Worm (Caenorhabditis elegans) whole organism, L4 larva: ENCODE measurements around the gene pgm-2.
A peak's percentile ranks its signal among the peaks of the same experiment; 100 is the strongest.

ENCODE experiments used
- F10B5.3 ChIP-seq: sonication (generic microtip); optimal IDR thresholded peaks from 2 replicates; lab custom pipeline; 2016; ENCODE audit warnings: mild to moderate bottlenecking, missing genetic modification characterization, missing compliant biosample characterization
- R02D3.7 ChIP-seq: fragments of 150-350 bp; sonication (generic microtip); optimal IDR thresholded peaks from 3 replicates; lab custom pipeline; 2014; ENCODE audit warnings: missing biosample characterization, missing genetic modification characterization
- T26A8.4 ChIP-seq: fragments of 200-800 bp; sonication (Bioruptor generic); IDR thresholded peaks from 2 replicates; pipeline ENCODE4 v1.3.6; 2022; ENCODE audit warnings: missing genetic modification characterization, missing compliant biosample characterization
- Y48G9A.11 ChIP-seq: fragments of 200-800 bp; sonication (Bioruptor generic); IDR thresholded peaks from 2 replicates; pipeline ENCODE4 v1.3.6; 2022; ENCODE audit warnings: missing genetic modification reagents, missing genetic modification characterization, missing compliant biosample characterization
- ZK337.2 ChIP-seq: fragments of 200-800 bp; sonication (Bioruptor generic); IDR thresholded peaks from 2 replicates; pipeline ENCODE4 v1.3.6; 2022; ENCODE audit warnings: missing genetic modification reagents, missing genetic modification characterization, missing compliant biosample characterization
- aly-2 ChIP-seq: sonication (generic microtip); optimal IDR thresholded peaks from 2 replicates; lab custom pipeline; 2018; ENCODE audit warnings: missing biosample characterization, missing genetic modification characterization
- attf-4 ChIP-seq: sonication (generic microtip); optimal IDR thresholded peaks from 3 replicates; lab custom pipeline; 2017; ENCODE audit warnings: missing biosample characterization, missing genetic modification characterization
- ceh-20 ChIP-seq: fragments of 200-800 bp; sonication (Bioruptor generic); IDR thresholded peaks from 2 replicates; pipeline ENCODE4 v1.3.6; 2022; ENCODE audit warnings: missing genetic modification reagents, missing genetic modification characterization, missing compliant biosample characterization
- ceh-62 ChIP-seq: sonication (generic microtip); optimal IDR thresholded peaks from 2 replicates; lab custom pipeline; 2017; ENCODE audit warnings: missing biosample characterization, missing genetic modification characterization
- daf-16 ChIP-seq, 3 experiments: sonication (generic microtip); optimal IDR thresholded peaks; 2 replicates each; lab custom pipeline; 2016 to 2017; ENCODE audit warnings: missing genetic modification characterization in 3 of 3, missing genetic modification reagents in 3 of 3, mild to moderate bottlenecking in 2 of 3, missing compliant biosample characterization in 2 of 3, missing biosample characterization in 1 of 3, moderate library complexity in 1 of 3
- dmd-6 ChIP-seq: fragments of 200-800 bp; sonication (Bioruptor generic); IDR thresholded peaks from 2 replicates; pipeline ENCODE4 v1.3.6; 2022; ENCODE audit warnings: missing genetic modification reagents, missing genetic modification characterization, missing compliant biosample characterization
- dmd-8 ChIP-seq: fragments of 200-800 bp; sonication (Bioruptor generic); IDR thresholded peaks from 2 replicates; pipeline ENCODE4 v1.3.6; 2022; ENCODE audit warnings: missing genetic modification characterization, missing compliant biosample characterization
- dpl-1 ChIP-seq: fragments of 150-350 bp; optimal IDR thresholded peaks from 2 replicates; lab custom pipeline; 2014; ENCODE audit warnings: missing biosample characterization, missing genetic modification reagents, missing genetic modification characterization
- duxl-1 ChIP-seq: sonication (generic microtip); optimal IDR thresholded peaks from 2 replicates; lab custom pipeline; 2016; ENCODE audit warnings: mild to moderate bottlenecking, missing genetic modification characterization, moderate library complexity, missing compliant biosample characterization; ENCODE audit not compliant: poor library complexity
- dve-1 ChIP-seq: sonication (generic microtip); optimal IDR thresholded peaks from 2 replicates; lab custom pipeline; 2017; ENCODE audit warnings: antibody characterized with exemption, mild to moderate bottlenecking, missing genetic modification characterization, missing compliant biosample characterization; ENCODE audit not compliant: insufficient read depth
- hif-1 ChIP-seq, 2 experiments: sonication (generic microtip); optimal IDR thresholded peaks; 2 replicates each; lab custom pipeline; 2016 to 2017; ENCODE audit warnings: missing compliant biosample characterization in 2 of 2, missing genetic modification characterization in 2 of 2, missing genetic modification reagents in 2 of 2, missing genotype in 2 of 2, mild to moderate bottlenecking in 1 of 2
- hlh-11 ChIP-seq: fragments of 200-800 bp; sonication (Bioruptor generic); optimal IDR thresholded peaks from 2 replicates; lab custom pipeline; 2018; ENCODE audit warnings: mild to moderate bottlenecking, missing genetic modification characterization, missing compliant biosample characterization
- hlh-30 ChIP-seq: sonication (generic microtip); optimal IDR thresholded peaks from 2 replicates; lab custom pipeline; 2017; ENCODE audit warnings: antibody characterized with exemption, mild to moderate bottlenecking, missing genetic modification characterization, missing compliant biosample characterization; ENCODE audit not compliant: insufficient read depth
- lin-38 ChIP-seq: fragments of 200-800 bp; sonication (Bioruptor generic); IDR thresholded peaks from 2 replicates; pipeline ENCODE4 v1.3.6; 2022; ENCODE audit warnings: missing genetic modification reagents, missing genetic modification characterization, missing compliant biosample characterization
- lsy-2 ChIP-seq, 2 experiments: fragments of 150-350 bp in 1 of 2; sonication (generic microtip) in 1 of 2; optimal IDR thresholded peaks; 2 replicates each; lab custom pipeline; 2014 to 2017; ENCODE audit warnings: missing biosample characterization in 2 of 2, missing genetic modification characterization in 2 of 2
- madf-5 ChIP-seq, 2 experiments: fragments of 200-800 bp; sonication (Bioruptor generic); IDR thresholded peaks; 2 replicates each; pipeline ENCODE4 v1.3.6; 2022; ENCODE audit warnings: missing compliant biosample characterization in 2 of 2, missing genetic modification characterization in 2 of 2
- madf-9 ChIP-seq: fragments of 200-800 bp; sonication (Bioruptor generic); conservative IDR thresholded peaks from 2 replicates; pipeline ENCODE4 v1.3.6; 2022; ENCODE audit warnings: missing genetic modification reagents, missing genetic modification characterization, missing compliant biosample characterization
- mdt-29 ChIP-seq: fragments of 200-800 bp; sonication (Bioruptor generic); IDR thresholded peaks from 2 replicates; pipeline ENCODE4 v1.3.6; 2022; ENCODE audit warnings: missing genetic modification reagents, missing genetic modification characterization, missing compliant biosample characterization
- mep-1 ChIP-seq: fragments of 150-350 bp; sonication (generic microtip); optimal IDR thresholded peaks from 3 replicates; lab custom pipeline; 2014; ENCODE audit warnings: missing biosample characterization, missing genetic modification characterization
- mes-2 ChIP-seq: sonication (generic microtip); optimal IDR thresholded peaks from 2 replicates; lab custom pipeline; 2016; ENCODE audit warnings: missing genotype, mild to moderate bottlenecking, missing genetic modification characterization, missing compliant biosample characterization; ENCODE audit not compliant: poor library complexity, severe bottlenecking
- mxl-3 ChIP-seq: fragments of 200-800 bp; sonication (Bioruptor generic); optimal IDR thresholded peaks from 2 replicates; lab custom pipeline; 2018; ENCODE audit warnings: mild to moderate bottlenecking, missing genetic modification characterization, missing compliant biosample characterization
- nhr-10 ChIP-seq: fragments of 150-350 bp; optimal IDR thresholded peaks from 2 replicates; lab custom pipeline; 2014; ENCODE audit warnings: missing biosample characterization, missing genetic modification characterization
- nhr-11 ChIP-seq: fragments of 150-350 bp; optimal IDR thresholded peaks from 2 replicates; lab custom pipeline; 2014; ENCODE audit warnings: missing biosample characterization, missing genetic modification characterization
- nhr-28 ChIP-seq: fragments of 150-350 bp; optimal IDR thresholded peaks from 2 replicates; lab custom pipeline; 2014; ENCODE audit warnings: missing biosample characterization, missing genetic modification characterization
- nhr-41 ChIP-seq: fragments of 200-800 bp; sonication (Bioruptor generic); IDR thresholded peaks from 2 replicates; pipeline ENCODE4 v1.3.6; 2022; ENCODE audit warnings: missing genetic modification reagents, missing genetic modification characterization, missing compliant biosample characterization
- nhr-6 ChIP-seq: fragments of 150-350 bp; optimal IDR thresholded peaks from 2 replicates; lab custom pipeline; 2014; ENCODE audit warnings: missing biosample characterization, missing genetic modification characterization
- nhr-77 ChIP-seq: fragments of 150-350 bp; optimal IDR thresholded peaks from 2 replicates; lab custom pipeline; 2014; ENCODE audit warnings: missing biosample characterization, missing genetic modification characterization
- php-3 ChIP-seq: fragments of 200-800 bp; sonication (Bioruptor generic); IDR thresholded peaks from 2 replicates; pipeline ENCODE4 v1.3.6; 2022; ENCODE audit warnings: missing genetic modification reagents, missing genetic modification characterization, missing compliant biosample characterization
- pqm-1 ChIP-seq: sonication (generic microtip); optimal IDR thresholded peaks from 2 replicates; lab custom pipeline; 2017; ENCODE audit warnings: missing biosample characterization, missing genetic modification characterization
- saeg-2 ChIP-seq: fragments of 200-800 bp; sonication (Bioruptor generic); IDR thresholded peaks from 2 replicates; pipeline ENCODE4 v1.3.6; 2022; ENCODE audit warnings: missing genetic modification reagents, missing genetic modification characterization, missing compliant biosample characterization
- snpc-1.2 ChIP-seq: fragments of 200-800 bp; sonication (Bioruptor generic); IDR thresholded peaks from 2 replicates; pipeline ENCODE4 v1.3.6; 2022; ENCODE audit warnings: missing genetic modification reagents, missing genetic modification characterization, missing compliant biosample characterization
- tra-1 ChIP-seq: fragments of 200-800 bp; sonication (Bioruptor generic); IDR thresholded peaks from 2 replicates; pipeline ENCODE4 v1.3.6; 2022; ENCODE audit warnings: missing genetic modification reagents, missing genetic modification characterization, missing compliant biosample characterization
- unc-39 ChIP-seq: sonication (generic microtip); optimal IDR thresholded peaks from 2 replicates; lab custom pipeline; 2017; ENCODE audit warnings: missing biosample characterization, missing genetic modification characterization
- vab-7 ChIP-seq: fragments of 200-800 bp; sonication (Bioruptor generic); IDR thresholded peaks from 2 replicates; pipeline ENCODE4 v1.3.6; 2022; ENCODE audit warnings: missing genetic modification reagents, missing genetic modification characterization, missing compliant biosample characterization
- zip-2 ChIP-seq: fragments of 150-350 bp; optimal IDR thresholded peaks from 2 replicates; lab custom pipeline; 2014; ENCODE audit warnings: missing biosample characterization, missing genetic modification characterization
- ztf-7 ChIP-seq: fragments of 150-350 bp; optimal IDR thresholded peaks from 2 replicates; lab custom pipeline; 2014; ENCODE audit warnings: missing biosample characterization, missing genetic modification characterization

The pgm-2 gene

ce11 chrIII:13344538-13345136 lies 45.5 kb downstream of the pgm-2 start, which contains the start of gene acaa-2:
TSS of gene acaa-2 (plus strand) at chrIII:13344937.
- peak; percentile 77 for TF ChIP-seq nhr-11
- peak; percentile 40; the same call in 1 of the 2 replicates for TF ChIP-seq dmd-6 (GFP tag; lab: Robert Waterston, UW)
- TF ChIP-seq dpl-1 (GFP tag; lab: Kevin White, UChicago): peak; percentile 37
- no peak for TF ChIP-seq R02D3.7 (tag; lab: Kevin White, UChicago)
- TF ChIP-seq ceh-20 (GFP tag; lab: Robert Waterston, UW): no peak
- no peak for TF ChIP-seq Y48G9A.11 (GFP tag; lab: Robert Waterston, UW)
- no peak for TF ChIP-seq mdt-29 (GFP tag; lab: Robert Waterston, UW)
- no peak for TF ChIP-seq daf-16 (GFP tag; optimal IDR thresholded peaks at IDR 0.05; lab: Kevin White, UChicago)
- TF ChIP-seq daf-16 (tag; optimal IDR thresholded peaks at IDR 0.05; lab: Kevin White, UChicago): peak; percentile 62
- peak; percentile 1 for TF ChIP-seq pqm-1
- peak; percentile 1 for TF ChIP-seq ztf-7 (tag; lab: Kevin White, UChicago)
- peak; percentile 75 for TF ChIP-seq nhr-10 (tag; lab: Kevin White, UChicago)
- TF ChIP-seq dve-1 (tag; lab: Kevin White, UChicago): peak; percentile 73
- no peak for TF ChIP-seq vab-7
- peak; percentile 29 for TF ChIP-seq nhr-6 (tag; lab: Kevin White, UChicago)
- TF ChIP-seq hlh-30: peak; percentile 62
- TF ChIP-seq nhr-77: peak; percentile 5
- TF ChIP-seq ZK337.2: no peak
- TF ChIP-seq duxl-1 (tag; lab: Kevin White, UChicago): peak; percentile 31
- no peak for TF ChIP-seq F10B5.3 (tag; lab: Kevin White, UChicago)
- TF ChIP-seq lsy-2 (tag; optimal IDR thresholded peaks at IDR 0.05; lab: Kevin White, UChicago): peak in 1 of 2 experiments; percentile 30
- peak; percentile 40 for TF ChIP-seq hlh-11 (tag; lab: Kevin White, UChicago)
- 0 out of 2 replicates have a peak, but pooled peaks have one; percentile 36 for TF ChIP-seq snpc-1.2 (GFP tag; lab: Robert Waterston, UW)
- no peak for TF ChIP-seq unc-39 (tag; lab: Kevin White, UChicago)
- no peak for TF ChIP-seq hif-1 (tag; optimal IDR thresholded peaks at IDR 0.05; lab: Kevin White, UChicago)
- peak; percentile 49 for TF ChIP-seq mep-1 (tag; lab: Kevin White, UChicago)
- peak; percentile 100 for TF ChIP-seq nhr-28
- peak; percentile 36 for TF ChIP-seq mes-2 (tag; lab: Kevin White, UChicago)
- peak; percentile 18; the same call in 1 of the 2 replicates for TF ChIP-seq lin-38 (GFP tag; lab: Robert Waterston, UW)
- no peak for TF ChIP-seq ceh-62 (tag; lab: Kevin White, UChicago)
- TF ChIP-seq saeg-2 (GFP tag; lab: Robert Waterston, UW): no peak

ce11 chrIII:13346785-13347184 lies 47.6 kb downstream of the pgm-2 start, which contains the start of gene mtm-6:
TSS of gene mtm-6 (plus strand) at chrIII:13347085.
- no peak for TF ChIP-seq dmd-8
- no peak for TF ChIP-seq ceh-62 (tag; lab: Kevin White, UChicago)
- TF ChIP-seq php-3 (GFP tag; lab: Robert Waterston, UW): 0 out of 2 replicates have a peak, but pooled peaks have one; percentile 11
- no peak for TF ChIP-seq attf-4 (tag; lab: Kevin White, UChicago)
- TF ChIP-seq nhr-41 (GFP tag; lab: Robert Waterston, UW): no peak
- 0 out of 2 replicates have a peak, but pooled peaks have one; percentile 24 for TF ChIP-seq tra-1 (GFP tag; lab: Robert Waterston, UW)
- TF ChIP-seq hif-1 (tag; optimal IDR thresholded peaks at IDR 0.05; lab: Kevin White, UChicago): no peak
- TF ChIP-seq madf-9 (GFP tag; lab: Robert Waterston, UW): no peak
- TF ChIP-seq hlh-11 (tag; lab: Kevin White, UChicago): peak; percentile 25
- no peak for TF ChIP-seq aly-2 (tag; lab: Kevin White, UChicago)
- TF ChIP-seq dve-1 (tag; lab: Kevin White, UChicago): peak; percentile 17
- no peak for TF ChIP-seq zip-2 (tag; lab: Kevin White, UChicago)
- no peak for TF ChIP-seq mxl-3 (GFP tag; lab: Kevin White, UChicago)
- TF ChIP-seq R02D3.7 (tag; lab: Kevin White, UChicago): no peak
- TF ChIP-seq madf-5 (GFP tag; IDR thresholded peaks at IDR 0.05; lab: Robert Waterston, UW): no peak
- TF ChIP-seq T26A8.4: no peak
- peak; percentile 44 for TF ChIP-seq mep-1 (tag; lab: Kevin White, UChicago)
- no peak for TF ChIP-seq ztf-7 (tag; lab: Kevin White, UChicago)
- TF ChIP-seq, all 104 proteins: peak for 5
